Fruit fly (Drosophila melanogaster): ENCODE results near the gene CG42464.

CG42464 gene

DNA sequence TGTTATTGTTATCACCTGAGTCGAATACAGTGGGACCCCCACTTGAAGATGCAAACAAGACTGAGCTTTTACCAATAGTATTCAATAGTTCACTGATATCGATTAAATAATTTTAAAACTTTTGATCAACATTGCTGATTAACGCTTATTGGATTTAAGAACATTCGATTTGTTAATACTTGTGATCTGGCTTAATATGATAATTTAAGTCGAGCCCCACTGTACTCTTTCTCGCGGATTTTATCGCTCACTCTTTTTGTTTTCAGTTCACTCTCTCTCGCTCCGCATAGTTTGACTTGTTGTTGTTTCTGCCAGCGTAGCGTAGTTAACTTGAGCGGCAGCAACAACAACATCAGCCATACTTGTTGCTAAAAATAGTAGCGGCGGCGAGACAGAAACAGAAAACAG, 43.6 kb upstream of the CG42464 start (continued):
- TF ChIP-seq E2f2 (GFP tag; IDR thresholded peaks at IDR 0.05) (peak; percentile 87), CG13624 (GFP tag; optimal IDR thresholded peaks at IDR 0.05) (peak; percentile 99), CG17328 (GFP tag; IDR thresholded peaks at IDR 0.05) (peak; percentile 97), Dip2 (GFP tag; IDR thresholded peaks at IDR 0.05) (no peak; the same call in 1 of the 2 replicates), ranshi (GFP tag; IDR thresholded peaks at IDR 0.05) (peak; percentile 98), zfh2 (GFP tag; optimal IDR thresholded peaks at IDR 0.05) (peak; percentile 98), chn (GFP tag; optimal IDR thresholded peaks at IDR 0.05) (peak; percentile 96), CG9932 (GFP tag; IDR thresholded peaks at IDR 0.05) (peak; percentile 99), CG7963 (GFP tag; IDR thresholded peaks at IDR 0.05; ENCODE audit: partially characterized antibody) (no peak), CG8924 (tag; optimal IDR thresholded peaks at IDR 0.05) (peak; percentile 99), schlank (tag; optimal IDR thresholded peaks at IDR 0.05) (peak; percentile 98), crc (GFP tag; optimal IDR thresholded peaks at IDR 0.05) (peak; percentile 98), dimm (GFP tag; IDR thresholded peaks at IDR 0.05) (peak; percentile 95), sd (tag; optimal IDR thresholded peaks at IDR 0.05) (peak; percentile 95), CG14050 (GFP tag; IDR thresholded peaks at IDR 0.05) (peak; percentile 97), jigr1 (GFP tag; IDR thresholded peaks at IDR 0.05) (peak; percentile 93), MTF-1 (GFP tag; optimal IDR thresholded peaks at IDR 0.05; ENCODE audit: borderline replicate concordance) (peak; percentile 95), grn (GFP tag; optimal IDR thresholded peaks at IDR 0.05) (peak; percentile 94), B-H2 (GFP tag; optimal IDR thresholded peaks at IDR 0.05) (peak; percentile 99), CG12391 (tag; optimal IDR thresholded peaks at IDR 0.05) (peak; percentile 99), CG6254 (GFP tag; optimal IDR thresholded peaks at IDR 0.05) (peak; percentile 96), dmrt11E (tag; optimal IDR thresholded peaks at IDR 0.05) (peak; percentile 97), Rx (GFP tag; IDR thresholded peaks at IDR 0.05) (peak; percentile 96), Bdp1 (GFP tag; optimal IDR thresholded peaks at IDR 0.05) (peak; percentile 91), zf30C (GFP tag; optimal IDR thresholded peaks at IDR 0.05) (peak; percentile 49), CG1603 (tag; optimal IDR thresholded peaks at IDR 0.05) (peak; percentile 98), CG4617 (GFP tag; optimal IDR thresholded peaks at IDR 0.05; ENCODE audit: borderline replicate concordance) (peak; percentile 97), Meics (GFP tag; optimal IDR thresholded peaks at IDR 0.05) (peak; percentile 98), ham (GFP tag; IDR thresholded peaks at IDR 0.05) (peak; percentile 94; the same call in 1 of the 2 replicates), Atf6 (GFP tag; IDR thresholded peaks at IDR 0.05) (peak; percentile 98), Stat92E (GFP tag; optimal IDR thresholded peaks at IDR 0.05) (peak in 1 of 3 experiments; percentile 98), croc (GFP tag; conservative IDR thresholded peaks at IDR 0.05) (peak; percentile 97), gcm (GFP tag; optimal IDR thresholded peaks at IDR 0.05) (peak; percentile 99), luna (GFP tag; optimal IDR thresholded peaks at IDR 0.05) (peak; percentile 96), CG31388 (GFP tag; optimal IDR thresholded peaks at IDR 0.05) (peak; percentile 94), sisA (GFP tag; IDR thresholded peaks at IDR 0.05) (peak; percentile 98), Lim3 (GFP tag; IDR thresholded peaks at IDR 0.05) (peak; percentile 92), sna (GFP tag; IDR thresholded peaks at IDR 0.05; ENCODE audit: partially characterized antibody) (no peak), TFAM (GFP tag; optimal IDR thresholded peaks at IDR 0.05) (peak; percentile 91), CG16815 (GFP tag; optimal IDR thresholded peaks at IDR 0.05) (peak; percentile 96), CG18011 (GFP tag; optimal IDR thresholded peaks at IDR 0.05) (peak; percentile 90), CG15696 (tag; optimal IDR thresholded peaks at IDR 0.05) (peak; percentile 96), sim (GFP tag; IDR thresholded peaks at IDR 0.05) (peak; percentile 92), CG17802 (tag; optimal IDR thresholded peaks at IDR 0.05) (peak; percentile 88), Nf-YC (tag; optimal IDR thresholded peaks at IDR 0.05) (peak; percentile 92), CG33213 (GFP tag; optimal IDR thresholded peaks at IDR 0.05) (peak; percentile 95), NfI (GFP tag; optimal IDR thresholded peaks at IDR 0.05) (peak; percentile 99), Max (GFP tag; optimal IDR thresholded peaks at IDR 0.05) (peak; percentile 96), CG9437 (GFP tag; optimal IDR thresholded peaks at IDR 0.05) (peak; percentile 93), run (tag; optimal IDR thresholded peaks at IDR 0.05) (peak; percentile 97)

All from whole organism, embryonic.